Worm (Caenorhabditis elegans): Measurements from ENCODE around the gene adh-1.

ce11 chrV:11879732-11880131 lies 8.3 kb upstream of the adh-1 start, which contains the start of gene sulp-5:
- TF ChIP-seq flt-1 (GFP tag; IDR thresholded peaks at IDR 0.05) (no peak), ztf-29 (GFP tag; IDR thresholded peaks at IDR 0.05) (no peak)

Measured in whole organism, midembryonic.